Fruit fly (Drosophila melanogaster): ENCODE measurements around the gene AP-1gamma.

DNA sequence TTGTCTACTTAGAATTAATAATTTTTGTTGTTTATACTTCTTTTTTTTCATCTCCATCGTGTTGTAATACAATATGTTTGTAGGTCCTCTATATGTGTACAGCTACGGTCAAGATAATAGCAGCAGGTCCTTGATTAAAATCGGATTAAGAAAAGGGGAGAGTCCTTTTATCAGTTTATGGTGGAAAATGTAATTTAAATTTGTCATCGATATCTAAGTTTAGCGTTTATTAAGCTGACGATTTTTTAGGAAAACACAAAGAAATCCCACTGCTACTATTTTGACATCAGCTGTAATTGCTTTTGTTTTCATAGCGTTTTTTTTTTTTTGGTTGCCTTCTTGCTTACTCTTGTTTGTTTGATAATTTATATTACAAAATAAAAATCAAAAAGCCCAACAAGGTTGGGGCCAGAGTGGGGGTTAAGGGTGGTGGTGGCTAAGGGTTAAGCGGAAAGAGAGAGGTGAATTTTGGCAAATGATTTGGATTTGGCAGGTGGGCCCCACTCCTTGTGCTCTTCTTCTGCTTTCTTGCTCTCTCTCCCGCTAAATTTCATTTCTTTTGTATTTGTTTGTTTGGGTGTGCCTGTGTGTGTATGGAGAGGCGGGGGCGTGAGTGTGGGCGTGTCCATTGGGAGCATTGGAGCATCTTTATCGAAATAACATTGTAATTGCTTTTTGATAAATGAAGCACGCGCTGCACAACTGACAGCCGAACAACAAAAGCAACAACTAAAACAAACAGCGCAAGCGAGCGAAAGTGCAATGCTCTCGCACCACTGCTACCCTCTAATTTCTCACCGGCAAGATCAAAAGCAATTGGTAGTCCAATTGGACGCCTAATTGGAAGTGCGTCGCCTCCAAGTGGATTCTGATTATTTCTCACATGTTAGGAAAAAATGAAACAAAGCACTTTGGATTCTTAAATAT is 12.6 kb downstream of the AP-1gamma start:
- no peak for TF ChIP-seq insv (optimal IDR thresholded peaks at IDR 0.05)
- no peak for TF ChIP-seq Myc (optimal IDR thresholded peaks at IDR 0.05)
- no peak for TF ChIP-seq Sin3A (optimal IDR thresholded peaks at IDR 0.05)
- TF ChIP-seq h (optimal IDR thresholded peaks at IDR 0.05) = no peak
- TF ChIP-seq psq (optimal IDR thresholded peaks at IDR 0.05) = no peak
- TF ChIP-seq ttk (optimal IDR thresholded peaks at IDR 0.05) = no peak
